Fruit fly (Drosophila melanogaster): ENCODE results near the gene Ucp4C.

Ucp4C gene

DNA sequence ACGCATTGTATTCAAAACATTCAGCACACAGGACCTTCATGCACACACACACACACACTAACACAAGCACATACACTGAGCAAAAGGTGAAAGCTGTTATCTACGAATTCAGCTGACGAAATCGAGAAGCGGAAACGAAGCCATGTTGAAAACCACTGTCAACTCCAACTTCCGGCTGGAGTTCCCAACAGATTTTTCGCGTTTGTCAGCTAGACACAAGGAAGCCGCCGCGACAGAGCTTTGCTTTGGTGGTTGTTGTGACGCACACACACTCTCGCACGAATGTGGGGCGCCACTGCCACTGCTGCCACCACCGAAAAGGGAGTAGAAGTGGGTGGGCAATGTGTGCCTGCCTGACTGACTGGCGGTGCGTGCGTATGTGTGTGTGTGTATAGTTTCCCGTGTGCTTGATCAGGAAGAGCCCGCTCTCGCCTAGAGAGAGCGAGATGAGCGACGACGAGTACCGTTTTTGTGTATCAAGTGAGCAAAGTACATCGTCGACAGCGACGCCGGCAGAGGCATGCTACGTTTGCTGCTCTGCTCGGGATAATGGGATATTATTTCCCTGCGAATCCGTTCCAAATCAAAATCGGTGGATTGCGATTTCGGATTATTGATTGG is 29.4 kb downstream of the Ucp4C start (continued):
- no peak for TF ChIP-seq trh (GFP tag; optimal IDR thresholded peaks at IDR 0.05)
- peak; percentile 27 for TF ChIP-seq CG9797 (GFP tag; optimal IDR thresholded peaks at IDR 0.05)
- peak; percentile 37 for TF ChIP-seq Deaf1 (tag; optimal IDR thresholded peaks at IDR 0.05)
- TF ChIP-seq pb (GFP tag; optimal IDR thresholded peaks at IDR 0.05) = peak; percentile 46
- peak; percentile 66 for TF ChIP-seq CG33557 (GFP tag; optimal IDR thresholded peaks at IDR 0.05)
- TF ChIP-seq mirr (GFP tag; optimal IDR thresholded peaks at IDR 0.05) = peak; percentile 63
- peak; percentile 34 for TF ChIP-seq grau (tag; optimal IDR thresholded peaks at IDR 0.05)
- TF ChIP-seq CG2875 (GFP tag; optimal IDR thresholded peaks at IDR 0.05) = peak; percentile 49
- TF ChIP-seq CG11695 (GFP tag; IDR thresholded peaks at IDR 0.05) = 0 out of 3 replicates have a peak, but pooled peaks have one; percentile 48
- peak; percentile 52 for TF ChIP-seq CG32767 (GFP tag; IDR thresholded peaks at IDR 0.05)
- peak; percentile 11 for TF ChIP-seq CG17829 (tag; optimal IDR thresholded peaks at IDR 0.05)
- peak; percentile 56; the same call in 1 of the 2 replicates for TF ChIP-seq CG4360 (GFP tag; IDR thresholded peaks at IDR 0.05)
- no peak for TF ChIP-seq seq (GFP tag; IDR thresholded peaks at IDR 0.05)
- peak; percentile 50 for TF ChIP-seq Fer2 (tag; optimal IDR thresholded peaks at IDR 0.05)
- no peak for TF ChIP-seq Stat92E (GFP tag; optimal IDR thresholded peaks at IDR 0.05)
- peak; percentile 97 for TF ChIP-seq Ets97D (GFP tag; optimal IDR thresholded peaks at IDR 0.05)
- TF ChIP-seq CG18599 (GFP tag; optimal IDR thresholded peaks at IDR 0.05) = peak; percentile 83
- no peak for TF ChIP-seq CG8478 (optimal IDR thresholded peaks at IDR 0.05)
- TF ChIP-seq ac (GFP tag; optimal IDR thresholded peaks at IDR 0.05) = peak; percentile 6
- TF ChIP-seq Ptx1 (GFP tag; IDR thresholded peaks at IDR 0.05) = no peak
- peak; percentile 93 for TF ChIP-seq phol (tag; optimal IDR thresholded peaks at IDR 0.05)
- TF ChIP-seq Dip3 (GFP tag; optimal IDR thresholded peaks at IDR 0.05) = peak; percentile 14
- TF ChIP-seq bsh (GFP tag; optimal IDR thresholded peaks at IDR 0.05) = peak; percentile 13 to 56
- TF ChIP-seq CG15479 (GFP tag; optimal IDR thresholded peaks at IDR 0.05) = peak; percentile 10
- no peak for TF ChIP-seq NC2β (GFP tag; optimal IDR thresholded peaks at IDR 0.05)
- peak; percentile 78 for TF ChIP-seq fd64A (GFP tag; optimal IDR thresholded peaks at IDR 0.05)
- TF ChIP-seq Eip74EF (GFP tag; optimal IDR thresholded peaks at IDR 0.05) = peak in 1 of 2 experiments; percentile 51
- TF ChIP-seq onecut (GFP tag; IDR thresholded peaks at IDR 0.05) = peak; percentile 69
- peak; percentile 73 for TF ChIP-seq CG8359 (GFP tag; optimal IDR thresholded peaks at IDR 0.05; ENCODE audit: borderline replicate concordance)
- peak; percentile 12 for TF ChIP-seq CG2116 (GFP tag; optimal IDR thresholded peaks at IDR 0.05)
- TF ChIP-seq CG7987 (GFP tag; optimal IDR thresholded peaks at IDR 0.05) = peak; percentile 66
- no peak for TF ChIP-seq Blimp-1 (GFP tag; optimal IDR thresholded peaks at IDR 0.05)
- TF ChIP-seq CG10267 (tag; optimal IDR thresholded peaks at IDR 0.05) = peak; percentile 39
- TF ChIP-seq D19A (tag; optimal IDR thresholded peaks at IDR 0.05) = peak; percentile 34
- peak; percentile 20 for TF ChIP-seq CG13775 (GFP tag; optimal IDR thresholded peaks at IDR 0.05)
- TF ChIP-seq CG8290 (GFP tag; optimal IDR thresholded peaks at IDR 0.05) = peak; percentile 37
- TF ChIP-seq CG8290 (tag; optimal IDR thresholded peaks at IDR 0.05) = peak in 1 of 2 experiments; percentile 37
- TF ChIP-seq CG5180 (GFP tag; optimal IDR thresholded peaks at IDR 0.05) = peak; percentile 72
- TF ChIP-seq Hr39 (optimal IDR thresholded peaks at IDR 0.05) = no peak
- peak; percentile 39 for TF ChIP-seq CoRest (tag; optimal IDR thresholded peaks at IDR 0.05)
- no peak for TF ChIP-seq CG1602 (GFP tag; optimal IDR thresholded peaks at IDR 0.05)
- no peak for TF ChIP-seq hbn (GFP tag; IDR thresholded peaks at IDR 0.05; ENCODE audit: partially characterized antibody)
- peak; percentile 58 for TF ChIP-seq Hey (tag; optimal IDR thresholded peaks at IDR 0.05)
- no peak for TF ChIP-seq ap (GFP tag; IDR thresholded peaks at IDR 0.05)
- peak; percentile 6 for TF ChIP-seq CG9437 (GFP tag; optimal IDR thresholded peaks at IDR 0.05)
- TF ChIP-seq hkb (optimal IDR thresholded peaks at IDR 0.05) = no peak
- peak; percentile 71 for TF ChIP-seq hkb (GFP tag; IDR thresholded peaks at IDR 0.05)
- TF ChIP-seq CkIIα-i1 (GFP tag; IDR thresholded peaks at IDR 0.05) = no peak
- peak; percentile 37; the same call in 1 of the 3 replicates for TF ChIP-seq gce (GFP tag; IDR thresholded peaks at IDR 0.05)
- peak; percentile 51 for TF ChIP-seq CG3407 (GFP tag; optimal IDR thresholded peaks at IDR 0.05)
